Fruit fly (Drosophila melanogaster): Measurements from ENCODE around the gene Pdf.

Gene Pdf

dm6 chr3R:26436001-26436400 lies 19.9 kb downstream of the Pdf start:
- no peak for TF ChIP-seq CrebA (GFP tag; optimal IDR thresholded peaks at IDR 0.05; ENCODE audit: borderline replicate concordance)
- no peak for TF ChIP-seq rgr (GFP tag; optimal IDR thresholded peaks at IDR 0.05)
- no peak for TF ChIP-seq dmrt93B (GFP tag; optimal IDR thresholded peaks at IDR 0.05)
- no peak for TF ChIP-seq Mio (GFP tag; optimal IDR thresholded peaks at IDR 0.05)
- no peak for TF ChIP-seq Hr83 (GFP tag; optimal IDR thresholded peaks at IDR 0.05; ENCODE audit: poor library complexity, severe bottlenecking)

- TF ChIP-seq Hnf4 (GFP tag; optimal IDR thresholded peaks at IDR 0.05) = no peak
- no peak for TF ChIP-seq foxo (GFP tag; optimal IDR thresholded peaks at IDR 0.05)
- no peak for TF ChIP-seq brk (GFP tag; optimal IDR thresholded peaks at IDR 0.05)
- TF ChIP-seq GATAd (GFP tag; optimal IDR thresholded peaks at IDR 0.05) = no peak
- no peak for TF ChIP-seq Myc (optimal IDR thresholded peaks at IDR 0.05)
- TF ChIP-seq Jra (GFP tag; optimal IDR thresholded peaks at IDR 0.05) = no peak
- TF ChIP-seq usp (GFP tag; optimal IDR thresholded peaks at IDR 0.05) = no peak
- TF ChIP-seq dsf (GFP tag; optimal IDR thresholded peaks at IDR 0.05; ENCODE audit: borderline replicate concordance) = no peak
- no peak for TF ChIP-seq fru (GFP tag; optimal IDR thresholded peaks at IDR 0.05)
- TF ChIP-seq Rel (GFP tag; optimal IDR thresholded peaks at IDR 0.05) = no peak
- no peak for TF ChIP-seq Rel (tag; optimal IDR thresholded peaks at IDR 0.05)
- no peak for TF ChIP-seq lola (GFP tag; optimal IDR thresholded peaks at IDR 0.05)
- TF ChIP-seq sv (GFP tag; optimal IDR thresholded peaks at IDR 0.05) = no peak
- TF ChIP-seq Mio (GFP tag; optimal IDR thresholded peaks at IDR 0.05) = no peak
- TF ChIP-seq jim (GFP tag; optimal IDR thresholded peaks at IDR 0.05) = no peak
- TF ChIP-seq Dfd (GFP tag; optimal IDR thresholded peaks at IDR 0.05) = no peak
- TF ChIP-seq rgr (GFP tag; optimal IDR thresholded peaks at IDR 0.05) = no peak
- TF ChIP-seq Hr78 (GFP tag; optimal IDR thresholded peaks at IDR 0.05) = no peak
- TF ChIP-seq dmrt93B (GFP tag; optimal IDR thresholded peaks at IDR 0.05) = no peak
- TF ChIP-seq Abd-B (GFP tag; optimal IDR thresholded peaks at IDR 0.05) = no peak
Observed at dm6 chr3R:26433743-26434142, 22.2 kb downstream of the Pdf start.

dm6 chr3R:26432978-26433377 lies 23.0 kb downstream of the Pdf start:
- TF ChIP-seq ey (GFP tag; optimal IDR thresholded peaks at IDR 0.05) (no peak), h (GFP tag; optimal IDR thresholded peaks at IDR 0.05) (peak; percentile 1)

dm6 chr3R:26432526-26432925 lies 23.4 kb downstream of the Pdf start:
- no peak for TF ChIP-seq sv (GFP tag; optimal IDR thresholded peaks at IDR 0.05)
- TF ChIP-seq OdsH (GFP tag; optimal IDR thresholded peaks at IDR 0.05) = no peak
- no peak for TF ChIP-seq Mio (GFP tag; optimal IDR thresholded peaks at IDR 0.05)
- no peak for TF ChIP-seq pan (optimal IDR thresholded peaks at IDR 0.05)
- TF ChIP-seq CG9705 (GFP tag; optimal IDR thresholded peaks at IDR 0.05) = no peak
- TF ChIP-seq usp (GFP tag; optimal IDR thresholded peaks at IDR 0.05) = no peak
- TF ChIP-seq Sp1 (GFP tag; optimal IDR thresholded peaks at IDR 0.05) = no peak
- TF ChIP-seq woc (GFP tag; optimal IDR thresholded peaks at IDR 0.05) = no peak
- TF ChIP-seq Vsx2 (GFP tag; optimal IDR thresholded peaks at IDR 0.05; ENCODE audit: partially characterized antibody) = no peak
- TF ChIP-seq Hr78 (GFP tag; optimal IDR thresholded peaks at IDR 0.05) = no peak
- no peak for TF ChIP-seq psq (GFP tag; optimal IDR thresholded peaks at IDR 0.05)
- no peak for TF ChIP-seq Hnf4 (GFP tag; optimal IDR thresholded peaks at IDR 0.05)
- TF ChIP-seq Jra (GFP tag; optimal IDR thresholded peaks at IDR 0.05) = no peak
- TF ChIP-seq CrebA (GFP tag; optimal IDR thresholded peaks at IDR 0.05; ENCODE audit: borderline replicate concordance) = no peak
- no peak for TF ChIP-seq Dfd (GFP tag; optimal IDR thresholded peaks at IDR 0.05)
- TF ChIP-seq HLH106 (tag; optimal IDR thresholded peaks at IDR 0.05) = no peak
- no peak for TF ChIP-seq Dif (GFP tag; optimal IDR thresholded peaks at IDR 0.05; ENCODE audit: partially characterized antibody)

- TF ChIP-seq HLH106 (tag; optimal IDR thresholded peaks at IDR 0.05) = peak; percentile 14
- TF ChIP-seq sv (GFP tag; optimal IDR thresholded peaks at IDR 0.05) = no peak
- no peak for TF ChIP-seq ey (GFP tag; optimal IDR thresholded peaks at IDR 0.05)
Observed at dm6 chr3R:26429619-26430018, 26.3 kb downstream of the Pdf start.

dm6 chr3R:26428220-26428619 lies 27.7 kb downstream of the Pdf start:
- TF ChIP-seq GATAd (GFP tag; optimal IDR thresholded peaks at IDR 0.05) (no peak), fru (GFP tag; optimal IDR thresholded peaks at IDR 0.05) (peak; percentile 16), Rel (GFP tag; optimal IDR thresholded peaks at IDR 0.05) (no peak), Rel (tag; optimal IDR thresholded peaks at IDR 0.05) (no peak)
